Worm (Caenorhabditis elegans): ENCODE results near the gene cdc-25.2.

The cdc-25.2 gene

DNA sequence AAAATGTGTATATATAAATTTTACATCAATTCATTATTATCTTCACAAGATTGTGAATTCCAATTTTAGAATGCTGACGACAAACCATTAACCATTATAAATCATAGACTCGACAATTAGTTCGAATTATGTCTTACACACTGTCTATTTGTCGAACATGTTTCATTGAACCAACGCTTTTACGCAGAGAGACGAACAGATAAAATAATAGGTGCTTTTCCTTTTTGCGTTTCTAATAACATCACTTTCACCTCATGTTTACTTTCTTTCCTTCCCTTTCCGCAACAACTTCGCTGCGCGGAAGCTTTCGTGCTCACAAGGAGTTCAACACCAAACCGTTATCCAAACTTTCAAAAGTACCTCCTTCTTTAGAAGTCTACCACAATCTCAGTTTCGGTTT, 19.0 kb upstream of the cdc-25.2 start, which contains the start of gene F52F10.2:
Gene F52F10.2, plus strand, starts transcription at position 301 of the 400 bp plus-strand sequence.
- no peak for TF ChIP-seq dpl-1 (GFP tag; optimal IDR thresholded peaks at IDR 0.05)
- TF ChIP-seq zip-2 (tag; optimal IDR thresholded peaks at IDR 0.05), result no peak
- TF ChIP-seq pqm-1 (tag; optimal IDR thresholded peaks at IDR 0.05), result no peak
- TF ChIP-seq spr-1 (tag; optimal IDR thresholded peaks at IDR 0.05), result no peak
- TF ChIP-seq ZK337.2 (GFP tag; IDR thresholded peaks at IDR 0.05), result no peak
- no peak for TF ChIP-seq lin-39 (tag; optimal IDR thresholded peaks at IDR 0.05)
- no peak for TF ChIP-seq zag-1 (tag; optimal IDR thresholded peaks at IDR 0.05)

DNA sequence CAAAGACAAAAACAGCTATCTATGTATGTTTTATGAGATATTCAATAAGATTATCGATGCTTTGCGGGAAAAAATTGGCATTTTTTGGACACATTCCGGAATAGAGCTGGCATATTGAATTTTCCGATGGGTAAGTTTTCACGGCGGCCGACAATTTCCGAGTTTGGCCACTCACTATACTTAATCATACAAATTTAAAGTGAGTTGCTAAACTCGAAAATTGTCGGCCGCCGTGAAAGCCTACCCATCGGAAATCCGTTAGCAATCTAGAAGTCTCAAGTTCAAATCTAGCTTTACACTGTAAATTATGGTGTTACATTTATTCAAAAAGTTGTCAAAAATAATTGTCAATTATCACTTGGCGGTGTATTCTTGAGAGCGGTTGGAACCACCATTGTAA, 16.2 kb upstream of the cdc-25.2 start:
- TF ChIP-seq lin-39 (tag; optimal IDR thresholded peaks at IDR 0.05) (no peak), aha-1 (tag) (peak; percentile 60), F26F4.8 (GFP tag; conservative IDR thresholded peaks at IDR 0.05) (no peak), lin-1 (GFP tag; IDR thresholded peaks at IDR 0.05) (no peak)

DNA sequence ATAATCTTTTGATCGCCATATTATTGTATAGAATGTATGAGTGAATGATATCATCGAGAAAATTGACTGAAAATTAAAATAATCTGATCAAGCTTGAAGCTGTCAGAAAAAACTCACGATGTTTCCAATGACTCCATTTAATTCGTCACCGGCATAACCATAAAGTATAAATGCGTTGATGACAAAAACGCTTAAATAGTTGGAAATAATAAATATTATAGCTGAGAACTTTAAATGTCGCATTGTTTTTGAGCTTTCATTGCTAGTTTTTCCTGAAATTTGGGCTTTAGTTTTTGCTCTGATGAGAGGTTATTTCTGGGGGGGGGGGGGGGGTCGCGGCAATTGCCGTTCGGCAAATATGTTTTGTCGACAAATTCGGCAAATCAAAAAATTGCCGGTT, 15.7 kb upstream of the cdc-25.2 start:
- TF ChIP-seq nhr-6 (tag; optimal IDR thresholded peaks at IDR 0.05), result no peak
- TF ChIP-seq F26F4.8 (GFP tag; conservative IDR thresholded peaks at IDR 0.05), result no peak
- TF ChIP-seq unc-62 (GFP tag; optimal IDR thresholded peaks at IDR 0.05 in 1 of 2), result peak in 1 of 2 experiments; percentile 91
- no peak for TF ChIP-seq unc-62 (tag; optimal IDR thresholded peaks at IDR 0.05)
- TF ChIP-seq nhr-111 (GFP tag; optimal IDR thresholded peaks at IDR 0.05), result no peak
- no peak for TF ChIP-seq zfp-2 (tag; optimal IDR thresholded peaks at IDR 0.05)
- no peak for TF ChIP-seq nhr-76 (tag; optimal IDR thresholded peaks at IDR 0.05)

DNA sequence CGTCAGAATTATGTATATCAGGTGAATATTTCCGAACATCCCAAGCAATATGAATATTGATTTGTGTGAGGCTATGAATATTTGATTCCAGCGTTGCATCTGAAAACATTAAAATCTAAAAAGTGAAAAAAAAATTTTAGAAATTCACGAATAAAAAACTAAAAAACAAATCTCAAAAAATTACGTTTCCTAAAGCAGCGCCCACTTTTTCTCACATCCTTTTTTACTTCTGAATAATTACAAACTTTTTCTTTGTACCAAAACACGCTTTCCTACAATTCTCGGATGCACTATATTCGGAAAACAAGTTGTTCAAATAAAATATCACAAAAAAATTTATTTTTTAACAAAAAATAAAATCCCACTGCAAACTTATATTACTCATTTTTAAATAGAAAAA, 13.9 kb upstream of the cdc-25.2 start, which contains the start of gene srsx-8:
Gene srsx-8, minus strand, starts transcription at position 101 of the 400 bp plus-strand sequence.
- TF ChIP-seq fkh-10 (GFP tag; optimal IDR thresholded peaks at IDR 0.05) (no peak), mdl-1 (tag; optimal IDR thresholded peaks at IDR 0.05) (no peak), php-3 (GFP tag; IDR thresholded peaks at IDR 0.05) (no peak), lin-15B (tag; optimal IDR thresholded peaks at IDR 0.05) (no peak), nhr-237 (tag; optimal IDR thresholded peaks at IDR 0.05) (no peak), zag-1 (tag; optimal IDR thresholded peaks at IDR 0.05) (no peak), Y75B8A.6 (GFP tag; IDR thresholded peaks at IDR 0.05) (no peak), saeg-2 (GFP tag; IDR thresholded peaks at IDR 0.05) (no peak), lin-13 (GFP tag; optimal IDR thresholded peaks at IDR 0.05) (no peak), F26F4.8 (GFP tag; conservative IDR thresholded peaks at IDR 0.05) (no peak), rbr-2 (tag; optimal IDR thresholded peaks at IDR 0.05) (no peak), nhr-77 (tag; optimal IDR thresholded peaks at IDR 0.05) (no peak), attf-4 (tag; optimal IDR thresholded peaks at IDR 0.05) (no peak), aha-1 (tag) (no peak), T20F7.1 (GFP tag; optimal IDR thresholded peaks at IDR 0.05) (no peak), zip-11 (GFP tag; IDR thresholded peaks at IDR 0.05) (no peak), nhr-111 (GFP tag; optimal IDR thresholded peaks at IDR 0.05) (no peak), ceh-82 (tag; optimal IDR thresholded peaks at IDR 0.05) (no peak)

DNA sequence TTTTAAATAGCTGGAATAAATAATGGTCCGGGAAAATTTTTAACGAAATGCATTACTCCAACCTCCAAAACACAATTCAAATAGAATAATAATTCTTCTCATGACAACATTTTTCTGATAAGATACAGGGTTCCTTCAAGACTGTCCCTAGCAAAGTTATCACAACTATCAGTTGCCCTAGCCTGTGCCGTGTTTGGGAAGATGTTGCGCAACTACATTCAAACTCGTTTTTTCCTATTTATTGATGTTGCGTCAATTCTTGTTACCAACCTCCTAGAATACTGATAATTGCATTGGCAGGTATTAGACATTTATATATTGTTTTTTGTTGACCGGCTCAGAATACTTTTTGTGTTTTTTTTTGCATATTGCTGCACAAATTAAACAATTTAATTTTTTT, 11.8 kb upstream of the cdc-25.2 start:
- TF ChIP-seq ceh-44 (GFP tag; IDR thresholded peaks at IDR 0.05) (no peak), hlh-11 (tag; optimal IDR thresholded peaks at IDR 0.05) (no peak), D1046.2 (GFP tag; IDR thresholded peaks at IDR 0.05) (no peak), lin-38 (GFP tag; IDR thresholded peaks at IDR 0.05) (no peak), attf-4 (tag; optimal IDR thresholded peaks at IDR 0.05) (no peak), mep-1 (tag; optimal IDR thresholded peaks at IDR 0.05) (no peak), aha-1 (tag) (no peak), unc-39 (tag; optimal IDR thresholded peaks at IDR 0.05) (no peak), tra-1 (GFP tag; IDR thresholded peaks at IDR 0.05) (no peak), daf-16 (GFP tag; optimal IDR thresholded peaks at IDR 0.05) (no peak), daf-16 (tag; optimal IDR thresholded peaks at IDR 0.05) (no peak)
